Worm (Caenorhabditis elegans) whole organism, early embryonic: ENCODE measurements around the gene msp-74.

Experiments used
- B0310.2 ChIP-seq: sonication (generic microtip); optimal IDR thresholded peaks from 2 replicates; lab custom pipeline; 2016; ENCODE audit warnings: mild to moderate bottlenecking, missing genetic modification characterization, missing compliant biosample characterization
- F13C5.2 ChIP-seq: sonication (generic microtip); optimal IDR thresholded peaks from 2 replicates; lab custom pipeline; 2017; ENCODE audit warnings: mild to moderate bottlenecking, missing genetic modification characterization, inconsistent platforms, missing compliant biosample characterization
- aly-1 ChIP-seq: sonication (generic microtip); optimal IDR thresholded peaks from 2 replicates; lab custom pipeline; 2016; ENCODE audit warnings: missing genetic modification characterization, missing compliant biosample characterization
- ama-1 ChIP-seq: fragments of 150-350 bp; optimal IDR thresholded peaks from 2 replicates; lab custom pipeline; 2014
- ceh-13 ChIP-seq: fragments of 200-800 bp; sonication (Bioruptor generic); optimal IDR thresholded peaks from 2 replicates; lab custom pipeline; 2018; ENCODE audit warnings: mild to moderate bottlenecking, missing genetic modification characterization, missing compliant biosample characterization
- ceh-36 ChIP-seq: sonication (generic microtip); optimal IDR thresholded peaks from 2 replicates; lab custom pipeline; 2016; ENCODE audit warnings: missing genetic modification characterization, inconsistent platforms, missing compliant biosample characterization
- ets-7 ChIP-seq: sonication (generic microtip); optimal IDR thresholded peaks from 2 replicates; lab custom pipeline; 2016; ENCODE audit warnings: missing genotype, missing genetic modification characterization, missing compliant biosample characterization
- flt-1 ChIP-seq: fragments of 200-800 bp; sonication (Bioruptor generic); IDR thresholded peaks from 2 replicates; pipeline ENCODE4 v1.3.6; 2022; ENCODE audit warnings: missing genetic modification characterization, missing compliant biosample characterization
- hmbx-1 ChIP-seq: sonication (generic microtip); optimal IDR thresholded peaks from 2 replicates; lab custom pipeline; 2016; ENCODE audit warnings: mild to moderate bottlenecking, missing genetic modification characterization, missing compliant biosample characterization
- hmg-4 ChIP-seq: fragments of 200-800 bp; sonication (Bioruptor generic); optimal IDR thresholded peaks from 2 replicates; lab custom pipeline; 2018; ENCODE audit warnings: mild to moderate bottlenecking, missing genetic modification characterization, missing compliant biosample characterization
- hnd-1 ChIP-seq: sonication (generic microtip); optimal IDR thresholded peaks from 2 replicates; lab custom pipeline; 2016; ENCODE audit warnings: missing genetic modification characterization, missing compliant biosample characterization
- pes-1 ChIP-seq: fragments of 200-800 bp; sonication (Bioruptor generic); IDR thresholded peaks from 2 replicates; pipeline ENCODE4 v1.3.6; 2022; ENCODE audit warnings: missing genetic modification reagents, missing genetic modification characterization, missing compliant biosample characterization
- scrt-1 ChIP-seq: fragments of 200-800 bp; sonication (Bioruptor generic); IDR thresholded peaks from 2 replicates; pipeline ENCODE4 v1.3.6; 2022; ENCODE audit warnings: missing genetic modification characterization, missing compliant biosample characterization
- sea-1 ChIP-seq: fragments of 200-800 bp; sonication (Bioruptor generic); conservative IDR thresholded peaks from 2 replicates; pipeline ENCODE4 v1.3.6; 2022; ENCODE audit warnings: missing genetic modification characterization, missing compliant biosample characterization
- tbx-11 ChIP-seq: fragments of 200-800 bp; sonication (Bioruptor generic); IDR thresholded peaks from 2 replicates; pipeline ENCODE4 v1.3.6; 2022; ENCODE audit warnings: missing genetic modification characterization, missing compliant biosample characterization
- tbx-37 ChIP-seq: fragments of 200-800 bp; sonication (Bioruptor generic); conservative IDR thresholded peaks from 2 replicates; pipeline ENCODE4 v1.3.6; 2022; ENCODE audit warnings: missing genetic modification reagents, missing genetic modification characterization, missing compliant biosample characterization
- tra-4 ChIP-seq: sonication (generic microtip); optimal IDR thresholded peaks from 2 replicates; lab custom pipeline; 2017; ENCODE audit warnings: missing genetic modification characterization, missing compliant biosample characterization

The msp-74 gene

DNA sequence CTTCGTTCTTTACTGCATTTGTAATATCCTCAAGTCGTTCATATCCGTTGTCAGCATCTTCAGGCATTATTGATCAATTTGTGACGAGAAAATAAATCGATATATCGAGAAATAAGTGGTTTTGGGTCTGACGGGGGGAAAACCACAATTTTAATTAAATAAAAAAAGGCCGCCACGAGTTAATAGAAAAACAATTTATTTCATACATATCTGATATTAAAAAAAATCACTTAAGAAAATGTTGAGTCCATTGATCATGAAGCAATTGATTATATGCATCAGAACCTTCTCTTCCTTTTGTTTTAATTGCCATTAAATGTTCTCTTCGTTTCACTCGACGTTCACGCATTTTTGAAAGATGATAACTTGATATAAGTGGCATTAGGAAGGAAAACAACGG, 33.2 kb upstream of the msp-74 start, which contains the start of gene F58A6.5:
TSS of gene F58A6.5 (minus strand) at position 101 of the 400 bp plus-strand sequence.
- TF ChIP-seq tra-4 (no peak), tbx-11 (GFP tag; lab: Robert Waterston, UW) (no peak), pes-1 (GFP tag; lab: Robert Waterston, UW) (no peak), ama-1 (lab: Kevin White, UChicago) (no peak), aly-1 (no peak), ets-7 (tag; lab: Kevin White, UChicago) (no peak), tbx-37 (GFP tag; lab: Robert Waterston, UW) (no peak), F13C5.2 (tag; lab: Kevin White, UChicago) (no peak), ceh-13 (GFP tag; lab: Kevin White, UChicago) (no peak), ceh-36 (tag; lab: Kevin White, UChicago) (no peak), hnd-1 (tag; lab: Kevin White, UChicago) (no peak), scrt-1 (GFP tag; lab: Robert Waterston, UW) (no peak), flt-1 (GFP tag; lab: Robert Waterston, UW) (no peak), hmg-4 (GFP tag; lab: Kevin White, UChicago) (no peak), B0310.2 (tag; lab: Kevin White, UChicago) (no peak), hmbx-1 (tag; lab: Kevin White, UChicago) (no peak)

- TF ChIP-seq ceh-36 (tag; lab: Kevin White, UChicago) (no peak), ceh-13 (GFP tag; lab: Kevin White, UChicago) (no peak), scrt-1 (GFP tag; lab: Robert Waterston, UW) (no peak), ets-7 (tag; lab: Kevin White, UChicago) (no peak), tra-4 (no peak), flt-1 (GFP tag; lab: Robert Waterston, UW) (no peak)
These were observed 27.5 kb upstream of the msp-74 start, which contains the start of gene F58A6.1 for ce11 chrII:5142619-5143018. Gene F58A6.1 (plus strand): TSS chrII:5142919.

DNA sequence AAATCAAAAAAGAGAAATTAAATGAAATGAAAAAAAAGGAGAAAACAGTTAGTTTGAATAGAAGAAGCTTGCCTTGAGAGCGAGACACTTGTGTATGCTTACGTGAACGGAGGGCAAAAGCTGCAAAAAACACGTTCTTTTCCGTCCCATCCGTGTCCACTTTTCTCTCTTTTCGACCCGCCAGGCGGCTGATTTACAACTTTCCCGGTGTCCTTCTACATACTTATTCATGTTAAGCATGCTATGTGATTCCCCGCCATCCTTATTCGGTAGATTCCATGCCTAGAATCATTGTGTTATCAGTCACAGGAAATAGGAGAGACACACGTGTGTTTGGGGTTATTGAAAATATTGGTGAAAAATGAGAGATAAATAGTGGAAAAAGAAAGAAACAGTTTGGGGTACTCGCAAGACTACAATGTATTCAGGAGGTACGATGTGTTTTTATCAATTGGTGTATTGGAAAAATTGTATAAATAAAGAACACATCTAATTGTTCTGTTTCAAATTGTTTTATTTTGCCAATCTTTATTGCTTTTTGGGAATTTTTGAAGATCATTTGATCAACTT, 26.9 kb upstream of the msp-74 start, which contains the start of gene nas-29:
TSS of gene nas-29 (minus strand) at position 92 of the 570 bp plus-strand sequence.
- TF ChIP-seq ceh-36 (tag; lab: Kevin White, UChicago) (no peak), pes-1 (GFP tag; lab: Robert Waterston, UW) (no peak), hmbx-1 (tag; lab: Kevin White, UChicago) (no peak), tbx-11 (GFP tag; lab: Robert Waterston, UW) (no peak), hmg-4 (GFP tag; lab: Kevin White, UChicago) (no peak), sea-1 (no peak), tbx-37 (GFP tag; lab: Robert Waterston, UW) (no peak), F13C5.2 (tag; lab: Kevin White, UChicago) (no peak), flt-1 (GFP tag; lab: Robert Waterston, UW) (no peak), aly-1 (no peak), ceh-13 (GFP tag; lab: Kevin White, UChicago) (no peak)

DNA sequence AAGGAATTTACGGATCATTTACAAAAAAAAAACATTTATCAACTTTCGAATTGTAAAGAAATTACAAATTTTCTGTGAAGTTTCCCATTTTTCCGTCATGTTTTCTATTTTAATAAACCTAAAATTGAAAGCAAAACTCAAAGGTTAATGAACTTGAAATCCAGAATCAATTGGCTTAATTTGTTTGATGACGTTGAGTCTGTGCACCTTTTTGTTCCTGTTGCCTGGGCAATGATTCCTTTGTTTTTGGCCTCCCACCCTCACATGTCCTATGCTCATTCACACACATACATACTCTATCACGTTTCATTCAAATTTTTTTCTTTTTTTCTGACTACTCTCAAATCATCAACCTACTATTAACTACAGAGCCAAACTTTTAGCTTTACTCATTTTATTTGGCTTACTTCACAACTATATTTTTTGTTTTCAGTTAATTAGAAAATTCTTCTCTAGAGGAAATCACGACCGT, 21.2 kb upstream of the msp-74 start, which contains the start of gene F58A6.2:
TSS of gene F58A6.2 (plus strand) at position 422 of the 472 bp plus-strand sequence.
- TF ChIP-seq ama-1 (lab: Kevin White, UChicago): no peak
- no peak for TF ChIP-seq sea-1
- no peak for TF ChIP-seq hmbx-1 (tag; lab: Kevin White, UChicago)
- TF ChIP-seq hnd-1 (tag; lab: Kevin White, UChicago): no peak
- TF ChIP-seq scrt-1 (GFP tag; lab: Robert Waterston, UW): no peak
- no peak for TF ChIP-seq tbx-11 (GFP tag; lab: Robert Waterston, UW)
- TF ChIP-seq B0310.2 (tag; lab: Kevin White, UChicago): no peak
- TF ChIP-seq ceh-13 (GFP tag; lab: Kevin White, UChicago): no peak
- TF ChIP-seq ets-7 (tag; lab: Kevin White, UChicago): no peak
- no peak for TF ChIP-seq flt-1 (GFP tag; lab: Robert Waterston, UW)

ce11 chrII:5131800-5132199, 16.7 kb upstream of the msp-74 start:
- TF ChIP-seq F13C5.2 (tag; lab: Kevin White, UChicago): no peak
- TF ChIP-seq aly-1: no peak
- TF ChIP-seq B0310.2 (tag; lab: Kevin White, UChicago): no peak

DNA sequence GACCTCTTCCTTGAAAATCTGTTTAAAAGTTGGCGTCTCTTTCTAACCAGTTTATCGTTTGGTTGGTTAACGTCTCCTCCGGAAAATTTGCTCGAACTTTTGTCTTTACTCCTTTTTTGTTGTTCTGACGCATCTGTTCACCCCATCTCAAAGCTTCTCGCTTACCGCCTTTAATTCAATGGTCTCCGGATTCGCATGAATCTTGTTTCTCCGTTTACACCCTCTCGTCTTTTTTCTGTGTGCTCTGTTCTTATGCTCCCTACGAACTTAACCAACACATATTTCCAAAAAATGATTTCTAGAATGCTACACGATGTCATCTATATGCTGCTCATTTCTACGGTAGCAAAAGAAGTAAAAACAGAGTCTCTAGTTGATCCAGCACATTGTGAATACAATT, 14.9 kb upstream of the msp-74 start, which contains the start of gene lgc-56:
TSS of gene lgc-56 (plus strand) at position 301 of the 400 bp plus-strand sequence.
- TF ChIP-seq hmbx-1 (tag; lab: Kevin White, UChicago): no peak
- TF ChIP-seq ceh-36 (tag; lab: Kevin White, UChicago): no peak
- no peak for TF ChIP-seq hnd-1 (tag; lab: Kevin White, UChicago)
- TF ChIP-seq scrt-1 (GFP tag; lab: Robert Waterston, UW): no peak
- TF ChIP-seq B0310.2 (tag; lab: Kevin White, UChicago): no peak
- TF ChIP-seq hmg-4 (GFP tag; lab: Kevin White, UChicago): no peak
- no peak for TF ChIP-seq ama-1 (lab: Kevin White, UChicago)
- no peak for TF ChIP-seq ets-7 (tag; lab: Kevin White, UChicago)
- no peak for TF ChIP-seq tbx-11 (GFP tag; lab: Robert Waterston, UW)
- TF ChIP-seq ceh-13 (GFP tag; lab: Kevin White, UChicago): no peak
- TF ChIP-seq sea-1: no peak
- TF ChIP-seq flt-1 (GFP tag; lab: Robert Waterston, UW): no peak
- TF ChIP-seq aly-1: no peak
- TF ChIP-seq pes-1 (GFP tag; lab: Robert Waterston, UW): no peak
- no peak for TF ChIP-seq tra-4

DNA sequence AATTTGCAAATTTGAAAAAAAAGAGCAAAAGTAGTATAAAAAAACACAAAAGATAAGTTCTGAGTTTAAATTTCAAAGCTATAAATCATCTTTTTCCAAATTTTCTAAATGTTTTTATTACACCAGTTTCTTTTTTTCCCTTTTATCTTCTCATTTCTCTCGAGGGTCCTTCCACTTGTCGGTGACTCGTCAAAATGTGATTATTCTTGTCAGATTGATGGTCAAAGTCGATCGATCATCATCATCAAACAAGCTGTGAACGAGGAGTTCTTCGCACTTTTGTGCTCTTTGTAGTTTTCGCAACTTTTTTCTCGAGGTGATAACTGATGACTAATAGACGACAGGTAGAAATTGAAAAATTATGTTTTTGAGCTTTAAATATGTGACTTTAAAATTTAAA, 5.5 kb upstream of the msp-74 start:
- TF ChIP-seq hmg-4 (GFP tag; lab: Kevin White, UChicago) (no peak), aly-1 (no peak), F13C5.2 (tag; lab: Kevin White, UChicago) (no peak), flt-1 (GFP tag; lab: Robert Waterston, UW) (no peak), hmbx-1 (tag; lab: Kevin White, UChicago) (no peak), sea-1 (no peak), ceh-13 (GFP tag; lab: Kevin White, UChicago) (no peak), pes-1 (GFP tag; lab: Robert Waterston, UW) (no peak), tbx-11 (GFP tag; lab: Robert Waterston, UW) (no peak), ets-7 (tag; lab: Kevin White, UChicago) (no peak)
